Worm (Caenorhabditis elegans) whole organism, L4 larva: Measurements from ENCODE around the gene PDB1.1.

Source experiments
- ceh-62 ChIP-seq: sonication (generic microtip); optimal IDR thresholded peaks from 2 replicates; lab custom pipeline; 2017; ENCODE audit warnings: missing biosample characterization, missing genetic modification characterization
- nhr-10 ChIP-seq: fragments of 150-350 bp; optimal IDR thresholded peaks from 2 replicates; lab custom pipeline; 2014; ENCODE audit warnings: missing biosample characterization, missing genetic modification characterization

DNA sequence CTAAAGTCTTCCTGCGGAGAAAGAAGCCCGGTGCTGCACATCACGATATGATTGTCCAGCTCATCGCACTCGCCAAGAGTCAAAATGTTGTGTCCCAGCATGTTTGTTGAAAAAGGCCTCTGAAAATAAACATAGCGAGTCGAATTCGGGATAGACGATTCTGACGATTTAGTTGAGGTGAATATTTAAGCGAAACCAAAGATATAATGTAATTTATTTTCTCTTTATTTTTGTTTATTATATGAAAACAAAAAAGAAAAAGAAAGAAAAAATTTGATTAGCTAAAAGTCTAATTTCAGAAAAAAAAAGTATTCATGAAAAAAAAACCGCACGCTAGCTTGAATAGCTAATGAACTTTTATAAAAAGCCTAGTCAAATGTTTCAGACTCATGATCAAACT lies 26.3 kb downstream of the PDB1.1 start, which contains the start of gene ceh-14:
- TF ChIP-seq ceh-62 (tag; lab: Kevin White, UChicago) (no peak), nhr-10 (no peak)
